Worm (Caenorhabditis elegans) whole organism, L3 larva: ENCODE measurements around the gene ani-1.

Experiments used
- R02D3.7 ChIP-seq: fragments of 150-350 bp; optimal IDR thresholded peaks from 2 replicates; lab custom pipeline; 2014; ENCODE audit warnings: missing biosample characterization, missing genetic modification characterization
- ZK546.5 ChIP-seq: sonication (generic microtip); optimal IDR thresholded peaks from 2 replicates; lab custom pipeline; 2017; ENCODE audit warnings: missing biosample characterization, missing genetic modification characterization
- aly-2 ChIP-seq: fragments of 150-350 bp; optimal IDR thresholded peaks from 2 replicates; lab custom pipeline; 2014; ENCODE audit warnings: missing biosample characterization, missing genetic modification characterization
- ama-1 ChIP-seq: fragments of 150-350 bp; optimal IDR thresholded peaks from 2 replicates; lab custom pipeline; 2018
- ceh-16 ChIP-seq: sonication (generic microtip); optimal IDR thresholded peaks from 2 replicates; lab custom pipeline; 2017; ENCODE audit warnings: missing biosample characterization, missing genetic modification characterization
- ceh-28 ChIP-seq: fragments of 150-350 bp; optimal IDR thresholded peaks from 2 replicates; lab custom pipeline; 2014; ENCODE audit warnings: missing biosample characterization, missing genetic modification reagents, missing genetic modification characterization
- ceh-82 ChIP-seq: fragments of 150-350 bp; optimal IDR thresholded peaks from 2 replicates; lab custom pipeline; 2014; ENCODE audit warnings: missing biosample characterization, missing genetic modification characterization
- egl-27 ChIP-seq: sonication (generic microtip); optimal IDR thresholded peaks from 4 replicates; lab custom pipeline; 2017; ENCODE audit warnings: missing biosample characterization, missing genetic modification reagents, missing genetic modification characterization
- fkh-10 ChIP-seq: sonication (generic microtip); optimal IDR thresholded peaks from 2 replicates; lab custom pipeline; 2017; ENCODE audit warnings: missing biosample characterization, missing genetic modification reagents, missing genetic modification characterization
- fkh-2 ChIP-seq: fragments of 150-350 bp; optimal IDR thresholded peaks from 2 replicates; lab custom pipeline; 2014; ENCODE audit warnings: missing biosample characterization, missing genetic modification reagents, missing genetic modification characterization
- fos-1 ChIP-seq: fragments of 150-350 bp; optimal IDR thresholded peaks from 2 replicates; lab custom pipeline; 2014; ENCODE audit warnings: missing biosample characterization, missing genetic modification characterization
- hmg-11 ChIP-seq: sonication (generic microtip); optimal IDR thresholded peaks from 2 replicates; lab custom pipeline; 2016; ENCODE audit warnings: missing genetic modification characterization, missing compliant biosample characterization
- jun-1 ChIP-seq: fragments of 150-350 bp; optimal IDR thresholded peaks from 2 replicates; lab custom pipeline; 2014; ENCODE audit warnings: missing biosample characterization, missing genetic modification reagents, missing genetic modification characterization
- lin-15B ChIP-seq: fragments of 150-350 bp; optimal IDR thresholded peaks from 2 replicates; lab custom pipeline; 2014; ENCODE audit warnings: missing biosample characterization, missing genetic modification characterization
- lsy-12 ChIP-seq: sonication (generic microtip); optimal IDR thresholded peaks from 2 replicates; lab custom pipeline; 2016; ENCODE audit warnings: mild to moderate bottlenecking, missing genetic modification characterization, missing compliant biosample characterization
- nfya-1 ChIP-seq: sonication (generic microtip); optimal IDR thresholded peaks from 2 replicates; lab custom pipeline; 2017; ENCODE audit warnings: missing genetic modification characterization, mild to moderate bottlenecking, missing compliant biosample characterization, antibody characterized with exemption, moderate library complexity; ENCODE audit not compliant: insufficient read depth
- nhr-11 ChIP-seq: fragments of 150-350 bp; optimal IDR thresholded peaks from 2 replicates; lab custom pipeline; 2014; ENCODE audit warnings: missing biosample characterization, missing genetic modification characterization
- nhr-12 ChIP-seq: fragments of 150-350 bp; optimal IDR thresholded peaks from 2 replicates; lab custom pipeline; 2014; ENCODE audit warnings: missing biosample characterization, missing genetic modification characterization
- nhr-23 ChIP-seq: fragments of 150-350 bp; optimal IDR thresholded peaks from 2 replicates; lab custom pipeline; 2014; ENCODE audit warnings: missing biosample characterization, missing genetic modification reagents, missing genetic modification characterization
- nhr-237 ChIP-seq: fragments of 150-350 bp; optimal IDR thresholded peaks from 2 replicates; lab custom pipeline; 2014; ENCODE audit warnings: missing biosample characterization, missing genetic modification characterization
- nhr-25 ChIP-seq: sonication (generic microtip); optimal IDR thresholded peaks from 2 replicates; lab custom pipeline; 2017; ENCODE audit warnings: missing biosample characterization, missing genetic modification characterization
- nhr-43 ChIP-seq: sonication (generic microtip); optimal IDR thresholded peaks from 2 replicates; lab custom pipeline; 2016; ENCODE audit warnings: mild to moderate bottlenecking, missing genetic modification characterization, missing compliant biosample characterization; ENCODE audit not compliant: poor library complexity, severe bottlenecking
- nhr-67 ChIP-seq: fragments of 150-350 bp; optimal IDR thresholded peaks from 2 replicates; lab custom pipeline; 2014; ENCODE audit warnings: missing biosample characterization, missing genetic modification characterization
- nhr-77 ChIP-seq: fragments of 150-350 bp; optimal IDR thresholded peaks from 2 replicates; lab custom pipeline; 2014; ENCODE audit warnings: missing biosample characterization, missing genetic modification characterization
- pha-4 ChIP-seq: fragments of 150-350 bp; optimal IDR thresholded peaks from 2 replicates; lab custom pipeline; 2014; ENCODE audit warnings: missing biosample characterization, missing genetic modification reagents, missing genetic modification characterization
- sea-2 ChIP-seq: fragments of 150-350 bp; sonication (generic microtip); optimal IDR thresholded peaks from 4 replicates; lab custom pipeline; 2014; ENCODE audit warnings: missing biosample characterization, missing genetic modification reagents, missing genetic modification characterization
- skn-1 ChIP-seq: fragments of 150-350 bp; optimal IDR thresholded peaks from 2 replicates; lab custom pipeline; 2014; ENCODE audit warnings: missing biosample characterization, missing genetic modification characterization
- snpc-4 ChIP-seq: fragments of 150-350 bp; optimal IDR thresholded peaks from 2 replicates; lab custom pipeline; 2014; ENCODE audit warnings: missing biosample characterization, missing genetic modification characterization
- tbx-2 ChIP-seq: sonication (generic microtip); optimal IDR thresholded peaks from 2 replicates; lab custom pipeline; 2016; ENCODE audit warnings: mild to moderate bottlenecking, missing genetic modification characterization, missing compliant biosample characterization
- unc-39 ChIP-seq: sonication (generic microtip); optimal IDR thresholded peaks from 4 replicates; lab custom pipeline; 2017; ENCODE audit warnings: missing biosample characterization, missing genetic modification characterization
- zag-1 ChIP-seq: fragments of 150-350 bp; optimal IDR thresholded peaks from 2 replicates; lab custom pipeline; 2014; ENCODE audit warnings: missing biosample characterization, missing genetic modification characterization
- ztf-11 ChIP-seq: fragments of 150-350 bp; optimal IDR thresholded peaks from 2 replicates; lab custom pipeline; 2014; ENCODE audit warnings: missing biosample characterization, missing genetic modification characterization

Gene ani-1

DNA sequence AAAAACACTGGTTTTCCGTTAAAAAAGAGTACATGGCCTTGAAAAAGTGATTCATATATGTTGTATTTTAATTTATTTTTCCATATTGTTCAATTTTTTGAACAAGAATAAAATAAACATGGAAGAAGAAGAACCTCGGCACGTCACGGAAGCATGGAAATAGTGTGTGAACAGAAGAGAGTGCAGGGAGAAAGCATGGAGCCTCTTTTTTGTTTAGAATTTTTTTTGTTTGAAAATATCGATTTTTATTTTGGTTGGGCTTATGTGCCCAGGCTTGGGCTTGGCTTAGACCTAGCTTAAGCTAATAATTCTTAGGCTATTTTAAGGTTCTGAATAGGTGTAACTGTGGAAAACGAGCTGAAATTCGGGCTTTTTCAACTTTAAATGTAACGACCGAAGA, 31.5 kb downstream of the ani-1 start, which contains the start of gene tat-1:
Gene tat-1, minus strand, starts transcription at position 11 of the 400 bp plus-strand sequence.
- TF ChIP-seq ama-1 (lab: Kevin White, UChicago) (no peak), nhr-77 (tag; lab: Kevin White, UChicago) (no peak), unc-39 (no peak), skn-1 (tag; lab: Kevin White, UChicago) (no peak), ztf-11 (tag; lab: Kevin White, UChicago) (no peak), ceh-16 (no peak), sea-2 (GFP tag; lab: Kevin White, UChicago) (no peak), nhr-11 (tag; lab: Kevin White, UChicago) (no peak), nhr-67 (tag; lab: Kevin White, UChicago) (no peak), nhr-12 (tag; lab: Kevin White, UChicago) (no peak), nhr-25 (no peak), zag-1 (no peak), nhr-23 (tag; lab: Kevin White, UChicago) (no peak), hmg-11 (tag; lab: Kevin White, UChicago) (peak; percentile 58), fkh-10 (GFP tag; lab: Kevin White, UChicago) (no peak), ceh-28 (peak; percentile 53)

DNA sequence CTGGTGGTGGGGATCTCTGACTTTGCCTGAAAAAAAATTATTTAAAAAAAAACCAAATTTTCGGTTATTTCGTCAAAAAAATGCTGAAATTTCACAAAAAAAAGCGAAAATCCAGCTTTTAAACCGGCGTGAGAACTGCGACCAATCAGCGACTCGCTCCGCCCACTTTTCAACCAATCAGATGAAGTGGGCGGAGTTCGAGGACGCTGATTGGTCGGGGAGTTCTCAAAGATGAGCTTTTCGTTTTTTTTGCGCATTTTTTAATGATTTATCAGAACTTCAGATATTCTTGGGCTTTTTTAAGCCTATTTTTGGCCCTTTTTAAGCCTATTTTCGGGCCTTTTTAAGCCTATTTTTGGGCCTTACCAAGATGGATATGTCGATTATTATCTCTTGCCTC, 32.9 kb downstream of the ani-1 start:
- TF ChIP-seq snpc-4 (tag; lab: Kevin White, UChicago) (no peak), egl-27 (tag; lab: Kevin White, UChicago) (no peak), ztf-11 (tag; lab: Kevin White, UChicago) (no peak), nhr-11 (tag; lab: Kevin White, UChicago) (no peak), tbx-2 (tag; lab: Kevin White, UChicago) (no peak), zag-1 (no peak), nfya-1 (tag; lab: Kevin White, UChicago) (peak; percentile 93), fkh-2 (tag; lab: Kevin White, UChicago) (no peak)

DNA sequence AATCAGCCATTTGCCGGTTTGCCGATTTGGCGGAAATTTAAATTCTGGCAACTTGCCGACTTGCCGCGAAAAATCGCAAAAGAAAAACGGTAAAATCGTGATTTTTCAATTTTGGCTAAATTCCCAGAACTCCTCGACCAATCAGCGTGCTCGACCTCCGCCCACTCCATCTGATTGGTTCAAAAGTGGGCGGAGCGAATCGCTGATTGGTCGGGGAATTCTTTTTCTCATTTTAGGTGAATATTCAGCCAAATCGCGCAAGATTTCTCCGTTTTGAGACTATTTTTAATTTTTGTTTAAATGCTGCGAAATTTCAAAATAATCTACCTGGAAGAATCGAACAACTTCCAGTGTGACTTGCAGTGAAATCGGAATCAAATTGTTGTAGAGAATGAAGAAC, 38.6 kb downstream of the ani-1 start:
- no peak for TF ChIP-seq ceh-16
- TF ChIP-seq nfya-1 (tag; lab: Kevin White, UChicago) = peak; percentile 91

DNA sequence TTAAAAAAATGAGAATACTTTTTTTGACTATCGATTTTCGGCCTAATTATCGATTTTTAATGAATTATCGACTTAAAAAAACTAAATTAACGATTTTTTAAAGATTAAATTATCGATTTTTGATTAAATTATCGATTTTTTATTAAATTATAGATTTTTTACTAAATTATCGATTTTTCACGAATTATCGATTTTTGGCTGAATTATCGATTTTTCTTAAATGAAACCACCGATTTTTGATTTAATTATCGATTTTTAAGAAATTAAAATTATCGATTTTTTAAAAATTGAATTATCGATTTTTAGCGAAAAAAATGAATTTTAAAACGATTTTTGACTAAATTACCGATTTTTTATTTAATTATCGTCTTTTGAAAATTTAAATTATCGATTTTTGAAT, 41.5 kb downstream of the ani-1 start:
- TF ChIP-seq fos-1 (tag; lab: Kevin White, UChicago) (no peak), jun-1 (tag; lab: Kevin White, UChicago) (no peak), ama-1 (lab: Kevin White, UChicago) (no peak), ceh-28 (peak; percentile 98)
- TF ChIP-seq, all 47 proteins: peak for 1

DNA sequence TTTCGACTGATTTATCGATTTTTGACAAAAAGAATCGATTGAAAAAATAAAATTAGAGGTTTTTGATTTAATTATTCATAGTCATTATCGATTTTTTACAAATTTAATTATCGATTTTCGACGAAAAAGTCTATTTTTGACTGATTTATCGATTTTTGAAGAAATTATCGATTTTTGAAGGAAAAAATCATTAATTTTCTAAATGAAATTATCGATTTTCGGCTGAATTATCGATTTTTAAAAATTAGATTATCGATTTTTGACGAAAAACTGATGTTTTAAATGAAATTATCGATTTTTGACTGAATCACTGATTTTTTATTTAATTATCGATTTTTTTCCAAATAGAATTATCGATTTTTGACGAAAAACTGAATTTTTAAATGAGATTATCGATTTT, 42.1 kb downstream of the ani-1 start:
- peak; percentile 97 for TF ChIP-seq ceh-28
- no peak for TF ChIP-seq ama-1 (lab: Kevin White, UChicago)

DNA sequence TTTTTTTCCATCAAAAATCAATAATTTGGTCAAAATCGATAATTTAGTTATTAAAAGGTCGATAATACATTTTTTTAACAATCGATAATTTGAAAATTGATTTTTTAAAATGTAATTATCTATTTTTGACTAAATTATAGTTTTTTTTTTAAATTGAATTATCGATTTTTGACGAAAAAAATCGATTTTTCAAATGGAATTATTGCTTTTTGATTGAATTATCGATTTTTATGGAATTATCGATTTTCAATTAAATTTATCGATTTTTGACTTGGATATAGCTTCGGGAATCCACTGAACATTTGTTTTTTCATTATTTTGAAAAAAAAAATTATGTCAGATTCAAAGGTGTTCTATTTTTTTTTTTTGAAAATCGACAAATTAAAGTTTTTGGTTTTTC, 42.9 kb downstream of the ani-1 start:
- peak; percentile 93 for TF ChIP-seq ceh-28
- TF ChIP-seq R02D3.7 (tag; lab: Kevin White, UChicago) = no peak

DNA sequence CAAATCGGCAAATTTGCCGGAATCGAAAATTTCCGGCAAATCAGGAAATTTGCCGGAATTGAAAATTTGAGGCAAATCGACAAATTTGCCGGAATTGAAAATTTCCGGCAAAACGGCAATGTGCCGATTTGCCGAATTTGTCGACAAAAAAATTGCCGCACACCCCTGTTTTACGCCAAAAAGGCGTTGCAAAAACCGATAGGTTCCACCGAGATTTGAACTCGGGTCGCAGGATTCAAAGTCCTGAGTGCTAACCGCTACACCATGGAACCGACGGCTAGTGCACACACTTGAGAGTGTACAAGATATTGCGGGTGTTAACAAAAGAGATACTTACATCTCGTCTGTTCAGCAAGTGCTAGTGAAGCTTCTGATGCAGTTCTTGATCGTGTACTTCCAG, 53.5 kb downstream of the ani-1 start:
- TF ChIP-seq ZK546.5 (tag; lab: Kevin White, UChicago) = no peak
- TF ChIP-seq fkh-10 (GFP tag; lab: Kevin White, UChicago) = no peak
- no peak for TF ChIP-seq fos-1 (tag; lab: Kevin White, UChicago)
- TF ChIP-seq nhr-43 (tag; lab: Kevin White, UChicago) = peak; percentile 37
- no peak for TF ChIP-seq pha-4 (tag; lab: Kevin White, UChicago)
- TF ChIP-seq lsy-12 (tag; lab: Kevin White, UChicago) = peak; percentile 27
- no peak for TF ChIP-seq nhr-237 (tag; lab: Kevin White, UChicago)
- peak; percentile 21 for TF ChIP-seq nfya-1 (tag; lab: Kevin White, UChicago)
- no peak for TF ChIP-seq nhr-23 (tag; lab: Kevin White, UChicago)
- no peak for TF ChIP-seq egl-27 (tag; lab: Kevin White, UChicago)
- TF ChIP-seq aly-2 (tag; lab: Kevin White, UChicago) = no peak
- peak; percentile 26 for TF ChIP-seq lin-15B
- no peak for TF ChIP-seq ceh-82
